Worm (Caenorhabditis elegans): ENCODE data around the gene Y39G8B.13.
A peak's percentile ranks its signal among the peaks of the same experiment; 100 is the strongest.

Y39G8B.13 gene

DNA sequence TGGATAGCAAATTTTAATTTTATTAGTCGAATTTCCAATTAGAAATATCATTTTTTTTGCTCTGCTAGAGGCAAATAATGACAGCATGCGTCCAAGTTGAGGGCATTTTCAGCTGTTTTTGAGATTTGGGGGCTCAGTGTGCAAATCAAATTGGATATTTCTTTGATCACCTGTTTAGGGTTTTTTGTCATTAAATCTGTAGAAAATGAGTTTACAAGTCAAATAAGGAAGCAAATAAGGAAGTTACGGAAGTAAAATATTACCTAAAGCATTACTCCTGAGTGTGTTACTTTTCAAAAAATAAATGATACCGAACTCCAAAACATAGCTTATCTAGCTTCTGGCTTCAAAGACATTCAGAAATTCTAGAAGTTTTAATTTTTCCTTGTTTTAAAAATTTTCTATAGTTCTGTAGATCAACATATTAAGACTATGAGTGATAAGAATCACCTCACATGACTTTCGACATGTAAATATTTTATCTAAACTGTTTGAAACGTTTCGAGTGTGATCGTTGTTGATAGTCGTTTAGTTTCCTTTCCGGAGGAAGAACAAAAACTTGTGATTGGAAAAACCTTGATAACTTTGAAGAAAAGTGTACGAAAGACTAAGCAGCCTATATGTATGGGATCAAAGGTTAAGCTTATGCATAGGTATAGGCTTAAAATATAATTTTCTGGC is 2.9 kb downstream of the Y39G8B.13 start, which contains the start of gene sre-48:
Gene sre-48 (minus strand): TSS at position 51 of the 681 bp plus-strand sequence.
- TF ChIP-seq gmeb-1 (tag; optimal IDR thresholded peaks at IDR 0.05) (peak; percentile 41), skn-1 (tag; optimal IDR thresholded peaks at IDR 0.05) (no peak), ztf-1 (GFP tag; conservative IDR thresholded peaks at IDR 0.05) (no peak), sma-9 (GFP tag; optimal IDR thresholded peaks at IDR 0.05) (peak; percentile 22), sma-9 (tag; optimal IDR thresholded peaks at IDR 0.05) (no peak), nhr-237 (tag; optimal IDR thresholded peaks at IDR 0.05) (no peak), blmp-1 (tag; optimal IDR thresholded peaks at IDR 0.05; ENCODE audit: insufficient read depth) (no peak), nhr-77 (tag; optimal IDR thresholded peaks at IDR 0.05) (no peak), nhr-6 (tag; optimal IDR thresholded peaks at IDR 0.05) (no peak), ztf-4 (tag; optimal IDR thresholded peaks at IDR 0.05) (no peak), fos-1 (tag; optimal IDR thresholded peaks at IDR 0.05) (peak; percentile 42)

DNA sequence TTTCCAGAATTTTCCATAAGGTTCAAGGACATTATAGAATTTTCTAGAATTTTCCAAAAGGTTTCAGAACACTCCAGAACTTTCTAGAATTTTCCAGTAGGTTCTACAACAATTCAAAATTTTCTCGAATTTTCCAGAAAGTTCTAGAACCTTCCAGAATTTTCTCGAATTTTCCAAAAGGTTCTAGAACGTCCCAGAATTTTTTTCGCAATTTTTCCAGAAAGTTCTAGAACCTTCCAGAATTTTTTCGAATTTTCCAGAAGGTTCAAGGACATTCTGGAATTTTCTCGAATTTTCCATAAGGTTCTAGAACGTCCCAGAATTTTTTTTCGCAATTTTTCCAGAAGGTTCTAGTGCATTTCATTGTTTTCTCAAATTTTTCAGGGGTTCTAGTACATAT is 5.1 kb downstream of the Y39G8B.13 start:
- TF ChIP-seq F13H6.1 (tag; optimal IDR thresholded peaks at IDR 0.05): no peak
- TF ChIP-seq nhr-23 (tag; optimal IDR thresholded peaks at IDR 0.05): no peak
- TF ChIP-seq ceh-82 (tag; optimal IDR thresholded peaks at IDR 0.05): no peak
- no peak for TF ChIP-seq ztf-1 (GFP tag; conservative IDR thresholded peaks at IDR 0.05)
- no peak for TF ChIP-seq elt-3 (tag; optimal IDR thresholded peaks at IDR 0.05)
- TF ChIP-seq aly-2 (tag; optimal IDR thresholded peaks at IDR 0.05): no peak
- TF ChIP-seq ztf-11 (tag; optimal IDR thresholded peaks at IDR 0.05): no peak
- TF ChIP-seq fos-1 (tag; optimal IDR thresholded peaks at IDR 0.05): no peak
- no peak for TF ChIP-seq nhr-129 (tag; optimal IDR thresholded peaks at IDR 0.05)
- TF ChIP-seq dmd-4 (tag; optimal IDR thresholded peaks at IDR 0.05): no peak
- TF ChIP-seq unc-55 (GFP tag; optimal IDR thresholded peaks at IDR 0.05): no peak
- no peak for TF ChIP-seq sem-4 (tag; optimal IDR thresholded peaks at IDR 0.05)
- TF ChIP-seq skn-1 (tag; optimal IDR thresholded peaks at IDR 0.05): no peak
- no peak for TF ChIP-seq mdl-1 (tag; optimal IDR thresholded peaks at IDR 0.05)
- no peak for TF ChIP-seq ceh-16 (tag; optimal IDR thresholded peaks at IDR 0.05)
- TF ChIP-seq R02D3.7 (tag; optimal IDR thresholded peaks at IDR 0.05): no peak
- no peak for TF ChIP-seq nhr-12 (tag; optimal IDR thresholded peaks at IDR 0.05)

DNA sequence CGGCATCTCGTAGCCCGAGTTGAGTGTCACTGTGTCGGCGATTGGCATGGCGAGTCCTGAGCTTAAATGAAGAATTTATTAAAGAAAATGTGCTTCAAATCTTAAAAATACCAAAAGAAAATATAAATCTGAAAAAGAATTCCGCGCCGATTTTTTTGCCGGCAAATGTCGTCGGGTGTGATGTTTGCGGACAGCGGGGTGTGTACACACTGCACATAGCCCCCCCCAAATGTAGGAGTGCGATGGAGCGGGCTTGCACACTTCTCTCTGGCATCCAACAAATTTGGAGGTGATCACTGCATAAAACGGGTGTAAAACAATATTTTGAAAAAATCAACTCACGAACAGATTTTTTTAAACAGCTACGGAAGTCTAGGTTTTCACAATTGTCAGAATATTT is 6.7 kb downstream of the Y39G8B.13 start, which contains the start of gene Y39G8B.2:
Gene Y39G8B.2 (minus strand): TSS at position 61 of the 400 bp plus-strand sequence.
- TF ChIP-seq ZK546.5 (tag; optimal IDR thresholded peaks at IDR 0.05) (peak; percentile 15), nhr-129 (tag; optimal IDR thresholded peaks at IDR 0.05) (peak; percentile 80), elt-3 (tag; optimal IDR thresholded peaks at IDR 0.05) (no peak), nhr-23 (tag; optimal IDR thresholded peaks at IDR 0.05) (no peak), ceh-82 (tag; optimal IDR thresholded peaks at IDR 0.05) (peak; percentile 29), nhr-21 (tag; optimal IDR thresholded peaks at IDR 0.05) (peak; percentile 51), alr-1 (tag; optimal IDR thresholded peaks at IDR 0.05) (no peak), ztf-4 (tag; optimal IDR thresholded peaks at IDR 0.05) (no peak), F13H6.1 (tag; optimal IDR thresholded peaks at IDR 0.05) (peak; percentile 78), ceh-16 (tag; optimal IDR thresholded peaks at IDR 0.05) (no peak), mdl-1 (tag; optimal IDR thresholded peaks at IDR 0.05) (no peak), fos-1 (tag; optimal IDR thresholded peaks at IDR 0.05) (peak; percentile 65), aly-2 (tag; optimal IDR thresholded peaks at IDR 0.05) (no peak), skn-1 (tag; optimal IDR thresholded peaks at IDR 0.05) (peak; percentile 5), gmeb-1 (tag; optimal IDR thresholded peaks at IDR 0.05) (peak; percentile 81), mab-5 (tag; optimal IDR thresholded peaks at IDR 0.05) (peak; percentile 59), zag-1 (tag; optimal IDR thresholded peaks at IDR 0.05) (peak; percentile 31), sem-4 (tag; optimal IDR thresholded peaks at IDR 0.05) (peak; percentile 22), ztf-1 (GFP tag; conservative IDR thresholded peaks at IDR 0.05) (no peak), blmp-1 (tag; optimal IDR thresholded peaks at IDR 0.05; ENCODE audit: insufficient read depth) (peak; percentile 55), dmd-4 (tag; optimal IDR thresholded peaks at IDR 0.05) (no peak), nhr-25 (tag; optimal IDR thresholded peaks at IDR 0.05) (peak; percentile 86), ama-1 (optimal IDR thresholded peaks at IDR 0.05) (no peak), C34F6.9 (tag; optimal IDR thresholded peaks at IDR 0.05) (peak; percentile 92), sma-3 (GFP tag; optimal IDR thresholded peaks at IDR 0.05) (peak; percentile 74), nhr-10 (tag; optimal IDR thresholded peaks at IDR 0.05) (no peak), unc-62 (GFP tag; optimal IDR thresholded peaks at IDR 0.05) (no peak), elt-1 (tag; optimal IDR thresholded peaks at IDR 0.05) (no peak), nhr-77 (tag; optimal IDR thresholded peaks at IDR 0.05) (peak; percentile 63), nhr-12 (tag; optimal IDR thresholded peaks at IDR 0.05) (no peak), unc-55 (GFP tag; optimal IDR thresholded peaks at IDR 0.05) (peak; percentile 93), nhr-237 (tag; optimal IDR thresholded peaks at IDR 0.05) (no peak), sma-9 (GFP tag; optimal IDR thresholded peaks at IDR 0.05) (peak; percentile 72), sma-9 (tag; optimal IDR thresholded peaks at IDR 0.05) (no peak), snpc-4 (tag; optimal IDR thresholded peaks at IDR 0.05) (peak; percentile 84), R02D3.7 (tag; optimal IDR thresholded peaks at IDR 0.05) (no peak), mbf-1 (tag; optimal IDR thresholded peaks at IDR 0.05) (no peak), ztf-11 (tag; optimal IDR thresholded peaks at IDR 0.05) (no peak), nhr-11 (tag; optimal IDR thresholded peaks at IDR 0.05) (no peak), lin-39 (tag; optimal IDR thresholded peaks at IDR 0.05) (no peak), lin-13 (GFP tag; optimal IDR thresholded peaks at IDR 0.05) (peak; percentile 90), Y55F3AM.14 (GFP tag; optimal IDR thresholded peaks at IDR 0.05) (peak; percentile 49), lin-11 (tag; optimal IDR thresholded peaks at IDR 0.05) (peak; percentile 75), lsy-2 (tag; optimal IDR thresholded peaks at IDR 0.05) (peak; percentile 77 to 92), peb-1 (tag; optimal IDR thresholded peaks at IDR 0.05) (no peak)

Data from whole organism, L2 larva.